Worm (Caenorhabditis elegans) whole organism, early embryonic: ENCODE data around the gene C34F11.8.

Experiments used
- B0310.2 ChIP-seq: sonication (generic microtip); optimal IDR thresholded peaks from 2 replicates; lab custom pipeline; 2016; ENCODE audit warnings: mild to moderate bottlenecking, missing genetic modification characterization, missing compliant biosample characterization
- F13C5.2 ChIP-seq: sonication (generic microtip); optimal IDR thresholded peaks from 2 replicates; lab custom pipeline; 2017; ENCODE audit warnings: mild to moderate bottlenecking, missing genetic modification characterization, inconsistent platforms, missing compliant biosample characterization
- aly-1 ChIP-seq: sonication (generic microtip); optimal IDR thresholded peaks from 2 replicates; lab custom pipeline; 2016; ENCODE audit warnings: missing genetic modification characterization, missing compliant biosample characterization
- ama-1 ChIP-seq: fragments of 150-350 bp; optimal IDR thresholded peaks from 2 replicates; lab custom pipeline; 2014
- ceh-13 ChIP-seq: fragments of 200-800 bp; sonication (Bioruptor generic); optimal IDR thresholded peaks from 2 replicates; lab custom pipeline; 2018; ENCODE audit warnings: mild to moderate bottlenecking, missing genetic modification characterization, missing compliant biosample characterization
- ceh-36 ChIP-seq: sonication (generic microtip); optimal IDR thresholded peaks from 2 replicates; lab custom pipeline; 2016; ENCODE audit warnings: missing genetic modification characterization, inconsistent platforms, missing compliant biosample characterization
- ets-7 ChIP-seq: sonication (generic microtip); optimal IDR thresholded peaks from 2 replicates; lab custom pipeline; 2016; ENCODE audit warnings: missing genotype, missing genetic modification characterization, missing compliant biosample characterization
- flt-1 ChIP-seq: fragments of 200-800 bp; sonication (Bioruptor generic); IDR thresholded peaks from 2 replicates; pipeline ENCODE4 v1.3.6; 2022; ENCODE audit warnings: missing genetic modification characterization, missing compliant biosample characterization
- hmbx-1 ChIP-seq: sonication (generic microtip); optimal IDR thresholded peaks from 2 replicates; lab custom pipeline; 2016; ENCODE audit warnings: mild to moderate bottlenecking, missing genetic modification characterization, missing compliant biosample characterization
- hmg-4 ChIP-seq: fragments of 200-800 bp; sonication (Bioruptor generic); optimal IDR thresholded peaks from 2 replicates; lab custom pipeline; 2018; ENCODE audit warnings: mild to moderate bottlenecking, missing genetic modification characterization, missing compliant biosample characterization
- hnd-1 ChIP-seq: sonication (generic microtip); optimal IDR thresholded peaks from 2 replicates; lab custom pipeline; 2016; ENCODE audit warnings: missing genetic modification characterization, missing compliant biosample characterization
- pes-1 ChIP-seq: fragments of 200-800 bp; sonication (Bioruptor generic); IDR thresholded peaks from 2 replicates; pipeline ENCODE4 v1.3.6; 2022; ENCODE audit warnings: missing genetic modification reagents, missing genetic modification characterization, missing compliant biosample characterization
- scrt-1 ChIP-seq: fragments of 200-800 bp; sonication (Bioruptor generic); IDR thresholded peaks from 2 replicates; pipeline ENCODE4 v1.3.6; 2022; ENCODE audit warnings: missing genetic modification characterization, missing compliant biosample characterization
- sea-1 ChIP-seq: fragments of 200-800 bp; sonication (Bioruptor generic); conservative IDR thresholded peaks from 2 replicates; pipeline ENCODE4 v1.3.6; 2022; ENCODE audit warnings: missing genetic modification characterization, missing compliant biosample characterization
- tbx-11 ChIP-seq: fragments of 200-800 bp; sonication (Bioruptor generic); IDR thresholded peaks from 2 replicates; pipeline ENCODE4 v1.3.6; 2022; ENCODE audit warnings: missing genetic modification characterization, missing compliant biosample characterization
- tbx-37 ChIP-seq: fragments of 200-800 bp; sonication (Bioruptor generic); conservative IDR thresholded peaks from 2 replicates; pipeline ENCODE4 v1.3.6; 2022; ENCODE audit warnings: missing genetic modification reagents, missing genetic modification characterization, missing compliant biosample characterization
- tra-4 ChIP-seq: sonication (generic microtip); optimal IDR thresholded peaks from 2 replicates; lab custom pipeline; 2017; ENCODE audit warnings: missing genetic modification characterization, missing compliant biosample characterization

Gene C34F11.8

ce11 chrII:5211970-5212369 lies 1.2 kb upstream of the C34F11.8 start, which contains the start of gene C34F11.2:
C34F11.2 (plus strand) TSS chrII:5212270.
- TF ChIP-seq B0310.2 (tag; lab: Kevin White, UChicago) (no peak), hnd-1 (tag; lab: Kevin White, UChicago) (no peak), ceh-36 (tag; lab: Kevin White, UChicago) (no peak), ama-1 (no peak), hmg-4 (GFP tag; lab: Kevin White, UChicago) (no peak), tbx-11 (GFP tag; lab: Robert Waterston, UW) (no peak), F13C5.2 (tag; lab: Kevin White, UChicago) (no peak), tbx-37 (GFP tag; lab: Robert Waterston, UW) (no peak), sea-1 (GFP tag; lab: Robert Waterston, UW) (no peak), flt-1 (GFP tag; lab: Robert Waterston, UW) (no peak), aly-1 (tag; lab: Kevin White, UChicago) (no peak), tra-4 (no peak), hmbx-1 (tag; lab: Kevin White, UChicago) (no peak), ceh-13 (GFP tag; lab: Kevin White, UChicago) (no peak), scrt-1 (GFP tag; lab: Robert Waterston, UW) (no peak), ets-7 (tag; lab: Kevin White, UChicago) (no peak), pes-1 (GFP tag; lab: Robert Waterston, UW) (no peak)

ce11 chrII:5209122-5209521 lies 1.6 kb downstream of the C34F11.8 start:
- no peak for TF ChIP-seq hmg-4 (GFP tag; lab: Kevin White, UChicago)
- no peak for TF ChIP-seq aly-1 (tag; lab: Kevin White, UChicago)
- no peak for TF ChIP-seq tbx-11 (GFP tag; lab: Robert Waterston, UW)
- TF ChIP-seq tbx-37 (GFP tag; lab: Robert Waterston, UW) = no peak
- TF ChIP-seq ceh-13 (GFP tag; lab: Kevin White, UChicago) = no peak
- TF ChIP-seq sea-1 (GFP tag; lab: Robert Waterston, UW) = no peak
- TF ChIP-seq ama-1 = no peak
- no peak for TF ChIP-seq ceh-36 (tag; lab: Kevin White, UChicago)
- no peak for TF ChIP-seq tra-4
- no peak for TF ChIP-seq pes-1 (GFP tag; lab: Robert Waterston, UW)
- TF ChIP-seq flt-1 (GFP tag; lab: Robert Waterston, UW) = no peak
- no peak for TF ChIP-seq ets-7 (tag; lab: Kevin White, UChicago)
- TF ChIP-seq scrt-1 (GFP tag; lab: Robert Waterston, UW) = no peak
- no peak for TF ChIP-seq F13C5.2 (tag; lab: Kevin White, UChicago)
- no peak for TF ChIP-seq hnd-1 (tag; lab: Kevin White, UChicago)
- no peak for TF ChIP-seq hmbx-1 (tag; lab: Kevin White, UChicago)
- no peak for TF ChIP-seq B0310.2 (tag; lab: Kevin White, UChicago)

DNA sequence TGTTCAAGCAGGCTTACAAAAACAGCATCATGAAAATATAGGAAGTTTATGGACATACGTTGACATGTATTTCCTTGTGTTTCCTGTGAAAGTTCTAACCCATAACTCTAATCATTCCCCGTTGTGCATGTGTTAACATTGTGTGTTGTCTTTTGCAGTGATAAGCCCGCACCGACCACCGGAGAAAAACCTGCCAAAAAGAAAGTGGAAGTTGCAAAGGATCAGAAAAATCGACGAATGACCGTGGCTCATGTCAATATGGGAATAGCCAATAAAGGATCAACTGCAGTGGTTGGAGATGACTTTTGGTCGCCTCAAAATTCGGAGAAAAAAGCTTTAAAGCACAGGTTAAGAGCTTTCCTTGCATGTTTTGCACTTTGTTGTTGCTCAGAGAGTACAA lies 5.5 kb downstream of the C34F11.8 start:
- no peak for TF ChIP-seq hmg-4 (GFP tag; lab: Kevin White, UChicago)

DNA sequence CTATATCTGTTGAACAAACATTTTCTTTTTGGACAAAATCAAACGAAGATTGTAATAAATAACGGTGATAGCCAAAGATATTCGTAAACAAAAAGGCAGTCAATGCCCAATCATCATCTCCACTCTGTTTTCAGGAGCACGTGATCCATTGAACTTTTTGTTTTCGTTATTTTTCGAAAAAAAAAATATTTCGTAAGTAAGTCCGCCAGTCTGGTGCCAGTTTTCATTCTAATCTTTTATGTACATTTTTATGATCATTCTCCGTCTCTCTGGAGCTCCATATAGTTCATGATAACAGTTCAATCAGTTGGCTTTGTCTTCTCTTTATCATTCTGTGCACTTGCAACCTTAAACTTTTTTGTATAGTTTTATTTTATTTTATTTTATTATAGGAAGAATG lies 7.8 kb downstream of the C34F11.8 start, which contains the start of gene ampd-1:
Gene ampd-1, plus strand, starts transcription at position 393 of the 400 bp plus-strand sequence.
- TF ChIP-seq ets-7 (tag; lab: Kevin White, UChicago) (no peak), hmbx-1 (tag; lab: Kevin White, UChicago) (no peak), hmg-4 (GFP tag; lab: Kevin White, UChicago) (no peak), flt-1 (GFP tag; lab: Robert Waterston, UW) (no peak)

DNA sequence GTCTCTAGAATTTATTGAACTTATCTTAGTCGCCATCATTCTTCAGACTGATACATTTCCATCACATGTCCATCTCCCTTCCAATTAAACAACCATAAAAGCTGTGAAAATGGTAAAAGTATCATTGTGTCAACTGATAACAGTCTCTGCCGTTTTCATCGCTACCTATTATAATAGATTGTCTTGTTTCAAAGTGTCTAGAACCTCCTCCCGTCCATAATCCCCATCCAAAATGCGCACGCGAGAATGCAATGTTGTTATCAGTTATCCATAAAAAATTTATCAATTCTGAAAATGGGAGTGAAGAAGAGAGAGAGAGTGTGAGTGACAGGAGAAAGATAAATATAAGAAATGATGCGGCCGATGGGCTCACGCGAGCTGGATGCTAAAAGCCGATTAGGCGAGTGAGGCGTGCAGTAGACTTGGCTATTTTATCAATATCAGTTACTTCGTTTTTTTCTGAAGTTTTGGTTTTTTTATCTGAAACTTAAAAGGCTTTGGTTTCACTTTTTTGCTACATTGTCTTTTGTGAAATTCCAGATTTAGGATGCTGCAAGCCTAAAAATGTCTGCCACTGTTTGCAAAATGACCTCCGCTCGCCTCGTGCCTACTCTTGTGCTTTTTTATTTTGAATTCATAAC lies 8.7 kb downstream of the C34F11.8 start:
- TF ChIP-seq hnd-1 (tag; lab: Kevin White, UChicago) (no peak), scrt-1 (GFP tag; lab: Robert Waterston, UW) (no peak), tbx-11 (GFP tag; lab: Robert Waterston, UW) (no peak), F13C5.2 (tag; lab: Kevin White, UChicago) (no peak), tbx-37 (GFP tag; lab: Robert Waterston, UW) (no peak), ceh-36 (tag; lab: Kevin White, UChicago) (no peak), ets-7 (tag; lab: Kevin White, UChicago) (no peak), B0310.2 (tag; lab: Kevin White, UChicago) (no peak), pes-1 (GFP tag; lab: Robert Waterston, UW) (no peak), hmbx-1 (tag; lab: Kevin White, UChicago) (no peak), hmg-4 (GFP tag; lab: Kevin White, UChicago) (no peak), flt-1 (GFP tag; lab: Robert Waterston, UW) (no peak), ceh-13 (GFP tag; lab: Kevin White, UChicago) (no peak)

- TF ChIP-seq hnd-1 (tag; lab: Kevin White, UChicago) = no peak
- TF ChIP-seq hmbx-1 (tag; lab: Kevin White, UChicago) = no peak
- TF ChIP-seq B0310.2 (tag; lab: Kevin White, UChicago) = no peak
- no peak for TF ChIP-seq tbx-37 (GFP tag; lab: Robert Waterston, UW)
- TF ChIP-seq tbx-11 (GFP tag; lab: Robert Waterston, UW) = no peak
- TF ChIP-seq ceh-13 (GFP tag; lab: Kevin White, UChicago) = no peak
- no peak for TF ChIP-seq flt-1 (GFP tag; lab: Robert Waterston, UW)
- TF ChIP-seq ama-1 = no peak
- no peak for TF ChIP-seq hmg-4 (GFP tag; lab: Kevin White, UChicago)
- no peak for TF ChIP-seq tra-4
- no peak for TF ChIP-seq ceh-36 (tag; lab: Kevin White, UChicago)
- no peak for TF ChIP-seq ets-7 (tag; lab: Kevin White, UChicago)
Measured at ce11 chrII:5200987-5201582, 9.7 kb downstream of the C34F11.8 start.

DNA sequence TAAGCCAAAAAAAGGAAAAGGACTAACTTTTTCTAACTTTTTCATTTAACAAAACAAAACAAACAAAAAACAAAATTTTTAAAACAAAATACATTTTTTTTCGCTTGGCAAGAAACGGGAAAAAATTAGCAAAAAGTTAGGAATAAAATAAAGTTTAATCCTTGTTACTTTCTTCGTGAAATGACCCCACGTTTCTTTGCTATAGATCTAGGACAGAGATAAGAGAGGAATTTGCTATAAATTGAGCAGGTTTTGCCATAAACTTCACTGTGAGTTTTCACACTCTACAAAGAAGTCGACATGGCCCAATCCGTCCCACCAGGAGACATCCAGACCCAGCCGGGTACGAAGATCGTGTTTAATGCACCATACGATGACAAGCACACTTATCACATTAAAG lies 11.3 kb downstream of the C34F11.8 start, which contains the start of gene msp-50:
Gene msp-50, plus strand, starts transcription at position 301 of the 400 bp plus-strand sequence.
- TF ChIP-seq ceh-13 (GFP tag; lab: Kevin White, UChicago) = no peak
- TF ChIP-seq F13C5.2 (tag; lab: Kevin White, UChicago) = no peak
- TF ChIP-seq sea-1 (GFP tag; lab: Robert Waterston, UW) = no peak
- no peak for TF ChIP-seq scrt-1 (GFP tag; lab: Robert Waterston, UW)
- no peak for TF ChIP-seq hmg-4 (GFP tag; lab: Kevin White, UChicago)
